Worm (Caenorhabditis elegans) whole organism, young adult: ENCODE results near the gene lgc-46.

Experiments
- T07F8.4 ChIP-seq: sonication (generic microtip); optimal IDR thresholded peaks from 2 replicates; lab custom pipeline; 2016; ENCODE audit warnings: mild to moderate bottlenecking, missing genetic modification characterization, moderate library complexity, missing compliant biosample characterization
- Y56A3A.18 ChIP-seq: fragments of 200-800 bp; sonication (Bioruptor generic); IDR thresholded peaks from 2 replicates; pipeline ENCODE4 v1.3.6; 2022; ENCODE audit warnings: missing genetic modification reagents, missing genetic modification characterization, missing compliant biosample characterization
- akir-1 ChIP-seq: fragments of 200-800 bp; sonication (Bioruptor generic); optimal IDR thresholded peaks from 2 replicates; lab custom pipeline; 2018; ENCODE audit warnings: mild to moderate bottlenecking, missing genetic modification characterization, moderate library complexity, missing compliant biosample characterization
- ceh-40 ChIP-seq: fragments of 200-800 bp; sonication (Bioruptor generic); IDR thresholded peaks from 2 replicates; pipeline ENCODE4 v1.3.6; 2022; ENCODE audit warnings: missing genetic modification characterization, missing compliant biosample characterization
- dpl-1 ChIP-seq: fragments of 150-350 bp; optimal IDR thresholded peaks from 2 replicates; lab custom pipeline; 2014; ENCODE audit warnings: missing biosample characterization, missing genetic modification reagents, missing genetic modification characterization
- hlh-12 ChIP-seq: sonication (generic microtip); optimal IDR thresholded peaks from 2 replicates; lab custom pipeline; 2016; ENCODE audit warnings: missing genetic modification characterization, missing compliant biosample characterization
- hsf-1 ChIP-seq: fragments of 200-800 bp; sonication (Bioruptor generic); IDR thresholded peaks from 2 replicates; pipeline ENCODE4 v1.3.6; 2022; ENCODE audit warnings: missing genetic modification reagents, missing genetic modification characterization, missing compliant biosample characterization
- lir-1 ChIP-seq: fragments of 200-800 bp; sonication (Bioruptor generic); conservative IDR thresholded peaks from 2 replicates; pipeline ENCODE4 v1.3.6; 2022; ENCODE audit warnings: missing genetic modification reagents, missing genetic modification characterization, missing compliant biosample characterization
- sea-2 ChIP-seq: fragments of 200-800 bp; sonication (Bioruptor generic); IDR thresholded peaks from 2 replicates; pipeline ENCODE4 v1.3.6; 2022; ENCODE audit warnings: missing genetic modification characterization, missing compliant biosample characterization
- tbp1 ChIP-seq: fragments of 200-800 bp; sonication (Bioruptor generic); optimal IDR thresholded peaks from 2 replicates; lab custom pipeline; 2018; ENCODE audit warnings: mild to moderate bottlenecking, missing genetic modification characterization, missing compliant biosample characterization
- ztf-25 ChIP-seq: fragments of 200-800 bp; sonication (Bioruptor generic); IDR thresholded peaks from 2 replicates; pipeline ENCODE4 v1.3.6; 2022; ENCODE audit warnings: missing genetic modification reagents, missing genetic modification characterization, missing compliant biosample characterization

ce11 chrIII:1084971-1085370 lies 50.9 kb downstream of the lgc-46 start:
- no peak for TF ChIP-seq sea-2
- TF ChIP-seq tbp1 (GFP tag; lab: Kevin White, UChicago), result no peak
- TF ChIP-seq T07F8.4 (tag; lab: Kevin White, UChicago), result no peak
- no peak for TF ChIP-seq dpl-1 (GFP tag; lab: Kevin White, UChicago)
- no peak for TF ChIP-seq ceh-40
- no peak for TF ChIP-seq hlh-12 (tag; lab: Kevin White, UChicago)
- TF ChIP-seq hsf-1, result no peak
- TF ChIP-seq akir-1 (GFP tag; lab: Kevin White, UChicago), result no peak
- no peak for TF ChIP-seq ztf-25 (GFP tag; lab: Robert Waterston, UW)
- TF ChIP-seq Y56A3A.18 (GFP tag; lab: Robert Waterston, UW), result no peak
- no peak for TF ChIP-seq lir-1 (GFP tag; lab: Robert Waterston, UW)
